Worm (Caenorhabditis elegans): ENCODE data around the gene fbxb-107.

ce11 chrII:2725561-2725960, 33.0 kb upstream of the fbxb-107 start, which contains the start of the genes T05A8.11 and nep-2:
- TF ChIP-seq hlh-30 (tag; optimal IDR thresholded peaks at IDR 0.05; ENCODE audit: insufficient read depth) (no peak), zip-2 (tag; optimal IDR thresholded peaks at IDR 0.05) (no peak), nhr-237 (tag; optimal IDR thresholded peaks at IDR 0.05) (no peak), Y48G9A.11 (GFP tag; IDR thresholded peaks at IDR 0.05) (no peak), ceh-20 (GFP tag; IDR thresholded peaks at IDR 0.05) (no peak), mes-2 (tag; optimal IDR thresholded peaks at IDR 0.05; ENCODE audit: poor library complexity, severe bottlenecking) (no peak), F49E8.2 (tag; optimal IDR thresholded peaks at IDR 0.05; ENCODE audit: borderline replicate concordance) (no peak), snpc-4 (tag; optimal IDR thresholded peaks at IDR 0.05) (no peak), Y105C5A.15 (GFP tag; IDR thresholded peaks at IDR 0.05) (no peak), ztf-11 (tag; optimal IDR thresholded peaks at IDR 0.05) (no peak), unc-62 (GFP tag; optimal IDR thresholded peaks at IDR 0.05 in 1 of 2) (no peak), unc-62 (tag; optimal IDR thresholded peaks at IDR 0.05) (no peak)
